Fruit fly (Drosophila melanogaster): ENCODE measurements around the gene CG13843.

The CG13843 gene

dm6 chr3R:22609185-22609584 lies at the start of gene CG13843:
CG13843 (plus strand) TSS chr3R:22609485.
- TF ChIP-seq Myc (optimal IDR thresholded peaks at IDR 0.05) (no peak), psq (optimal IDR thresholded peaks at IDR 0.05) (no peak), insv (optimal IDR thresholded peaks at IDR 0.05) (no peak), h (optimal IDR thresholded peaks at IDR 0.05) (no peak), Sin3A (optimal IDR thresholded peaks at IDR 0.05) (no peak), ttk (optimal IDR thresholded peaks at IDR 0.05) (no peak)

dm6 chr3R:22560224-22560623 lies 49.1 kb upstream of the CG13843 start:
- no peak for TF ChIP-seq h (optimal IDR thresholded peaks at IDR 0.05)
- TF ChIP-seq Sin3A (optimal IDR thresholded peaks at IDR 0.05), result no peak
- TF ChIP-seq psq (optimal IDR thresholded peaks at IDR 0.05), result no peak
- TF ChIP-seq ttk (optimal IDR thresholded peaks at IDR 0.05), result no peak
- no peak for TF ChIP-seq insv (optimal IDR thresholded peaks at IDR 0.05)
- TF ChIP-seq Myc (optimal IDR thresholded peaks at IDR 0.05), result no peak

dm6 chr3R:22562502-22562901 lies 46.8 kb upstream of the CG13843 start, which contains the start of gene sit:
sit (minus strand) TSS chr3R:22562572.
- TF ChIP-seq h (optimal IDR thresholded peaks at IDR 0.05), result no peak
- no peak for TF ChIP-seq insv (optimal IDR thresholded peaks at IDR 0.05)
- no peak for TF ChIP-seq ttk (optimal IDR thresholded peaks at IDR 0.05)
- TF ChIP-seq psq (optimal IDR thresholded peaks at IDR 0.05), result no peak
- no peak for TF ChIP-seq Sin3A (optimal IDR thresholded peaks at IDR 0.05)
- no peak for TF ChIP-seq Myc (optimal IDR thresholded peaks at IDR 0.05)

- no peak for TF ChIP-seq ttk (optimal IDR thresholded peaks at IDR 0.05)
- TF ChIP-seq Sin3A (optimal IDR thresholded peaks at IDR 0.05), result no peak
- TF ChIP-seq insv (optimal IDR thresholded peaks at IDR 0.05), result no peak
- TF ChIP-seq h (optimal IDR thresholded peaks at IDR 0.05), result no peak
- no peak for TF ChIP-seq Myc (optimal IDR thresholded peaks at IDR 0.05)
- no peak for TF ChIP-seq psq (optimal IDR thresholded peaks at IDR 0.05)
Measured at dm6 chr3R:22564076-22564475, 45.2 kb upstream of the CG13843 start.

dm6 chr3R:22564707-22565106 lies 44.6 kb upstream of the CG13843 start:
- TF ChIP-seq Myc (optimal IDR thresholded peaks at IDR 0.05), result no peak
- TF ChIP-seq psq (optimal IDR thresholded peaks at IDR 0.05), result no peak
- no peak for TF ChIP-seq ttk (optimal IDR thresholded peaks at IDR 0.05)
- no peak for TF ChIP-seq Sin3A (optimal IDR thresholded peaks at IDR 0.05)
- TF ChIP-seq h (optimal IDR thresholded peaks at IDR 0.05), result no peak
- TF ChIP-seq insv (optimal IDR thresholded peaks at IDR 0.05), result no peak

- TF ChIP-seq h (optimal IDR thresholded peaks at IDR 0.05) (no peak), Myc (optimal IDR thresholded peaks at IDR 0.05) (no peak)
Measured at dm6 chr3R:22565732-22566131, 43.6 kb upstream of the CG13843 start.

- TF ChIP-seq h (optimal IDR thresholded peaks at IDR 0.05) (no peak), ttk (optimal IDR thresholded peaks at IDR 0.05) (no peak), Sin3A (optimal IDR thresholded peaks at IDR 0.05) (no peak), psq (optimal IDR thresholded peaks at IDR 0.05) (no peak), Myc (optimal IDR thresholded peaks at IDR 0.05) (no peak), insv (optimal IDR thresholded peaks at IDR 0.05) (no peak)
Measured at dm6 chr3R:22568508-22568907, 40.8 kb upstream of the CG13843 start.

- TF ChIP-seq ttk (optimal IDR thresholded peaks at IDR 0.05) (no peak), Sin3A (optimal IDR thresholded peaks at IDR 0.05) (no peak), Myc (optimal IDR thresholded peaks at IDR 0.05) (no peak), h (optimal IDR thresholded peaks at IDR 0.05) (no peak), insv (optimal IDR thresholded peaks at IDR 0.05) (no peak), psq (optimal IDR thresholded peaks at IDR 0.05) (no peak)
Measured at dm6 chr3R:22569888-22570287, 39.4 kb upstream of the CG13843 start, which contains the start of gene CG33110. CG33110 (plus strand) TSS chr3R:22570188.

- no peak for TF ChIP-seq Sin3A (optimal IDR thresholded peaks at IDR 0.05)
- no peak for TF ChIP-seq h (optimal IDR thresholded peaks at IDR 0.05)
- TF ChIP-seq psq (optimal IDR thresholded peaks at IDR 0.05), result no peak
Measured at dm6 chr3R:22573590-22573989, 35.7 kb upstream of the CG13843 start.

dm6 chr3R:22576096-22576697 lies 33.1 kb upstream of the CG13843 start:
- TF ChIP-seq Myc (optimal IDR thresholded peaks at IDR 0.05) (no peak), ttk (optimal IDR thresholded peaks at IDR 0.05) (no peak), Sin3A (optimal IDR thresholded peaks at IDR 0.05) (no peak), psq (optimal IDR thresholded peaks at IDR 0.05) (no peak), insv (optimal IDR thresholded peaks at IDR 0.05) (no peak), h (optimal IDR thresholded peaks at IDR 0.05) (no peak)

- TF ChIP-seq Myc (optimal IDR thresholded peaks at IDR 0.05) (no peak), Sin3A (optimal IDR thresholded peaks at IDR 0.05) (no peak), psq (optimal IDR thresholded peaks at IDR 0.05) (no peak), insv (optimal IDR thresholded peaks at IDR 0.05) (no peak), h (optimal IDR thresholded peaks at IDR 0.05) (no peak), ttk (optimal IDR thresholded peaks at IDR 0.05) (no peak)
Measured at dm6 chr3R:22576979-22577378, 32.3 kb upstream of the CG13843 start.

dm6 chr3R:22580546-22580945 lies 28.7 kb upstream of the CG13843 start, which contains the start of gene CSN6:
CSN6 (plus strand) TSS chr3R:22580773.
- no peak for TF ChIP-seq psq (optimal IDR thresholded peaks at IDR 0.05)
- no peak for TF ChIP-seq Sin3A (optimal IDR thresholded peaks at IDR 0.05)
- TF ChIP-seq h (optimal IDR thresholded peaks at IDR 0.05), result no peak
- TF ChIP-seq ttk (optimal IDR thresholded peaks at IDR 0.05), result no peak
- TF ChIP-seq insv (optimal IDR thresholded peaks at IDR 0.05), result no peak
- no peak for TF ChIP-seq Myc (optimal IDR thresholded peaks at IDR 0.05)

dm6 chr3R:22582981-22583380 lies 26.3 kb upstream of the CG13843 start, which contains the start of gene Dph5:
Dph5 (minus strand) TSS chr3R:22583225.
- TF ChIP-seq ttk (optimal IDR thresholded peaks at IDR 0.05) (no peak), insv (optimal IDR thresholded peaks at IDR 0.05) (no peak), Myc (optimal IDR thresholded peaks at IDR 0.05) (no peak), Sin3A (optimal IDR thresholded peaks at IDR 0.05) (no peak), h (optimal IDR thresholded peaks at IDR 0.05) (no peak), psq (optimal IDR thresholded peaks at IDR 0.05) (no peak)

Measured in Kc167 (cell line).